Fruit fly (Drosophila melanogaster) whole organism, prepupa: Measurements from ENCODE around the gene CG10555.

ENCODE experiments used
- Blimp-1 ChIP-seq: fragments of 200-800 bp; sonication (Bioruptor generic); optimal IDR thresholded peaks from 3 replicates; lab custom pipeline; 2017; ENCODE audit warnings: missing biosample characterization, missing genetic modification characterization, mild to moderate bottlenecking, moderate library complexity, missing genetic modification reagents
- CG10631 ChIP-seq: fragments of 200-800 bp; sonication (Bioruptor generic); optimal IDR thresholded peaks from 2 replicates; lab custom pipeline; 2016; ENCODE audit warnings: missing biosample characterization, missing genetic modification characterization
- CG10669 ChIP-seq: fragments of 200-800 bp; sonication (Bioruptor generic); optimal IDR thresholded peaks from 3 replicates; lab custom pipeline; 2018; ENCODE audit warnings: missing biosample characterization, mild to moderate bottlenecking, missing genetic modification characterization, moderate library complexity
- CG11762 ChIP-seq: fragments of 200-800 bp; sonication (Bioruptor generic); optimal IDR thresholded peaks from 3 replicates; lab custom pipeline; 2016; ENCODE audit warnings: missing biosample characterization, missing genetic modification characterization; ENCODE audit not compliant: insufficient read depth
- CG3032 ChIP-seq: fragments of 200-800 bp; optimal IDR thresholded peaks from 2 replicates; lab custom pipeline; 2019; ENCODE audit warnings: missing biosample characterization, mild to moderate bottlenecking, missing genetic modification characterization, moderate library complexity
- CG3919 ChIP-seq: fragments of 200-800 bp; sonication (Bioruptor generic); optimal IDR thresholded peaks from 3 replicates; lab custom pipeline; 2016; ENCODE audit warnings: missing biosample characterization, missing genetic modification characterization
- CG6163 ChIP-seq: fragments of 200-800 bp; sonication (Bioruptor generic); IDR thresholded peaks from 3 replicates; pipeline ENCODE4 v1.3.6; 2022; ENCODE audit warnings: missing biosample characterization, missing genetic modification characterization
- CG6276 ChIP-seq: fragments of 200-800 bp; sonication (Bioruptor generic); optimal IDR thresholded peaks from 2 replicates; lab custom pipeline; 2017; ENCODE audit warnings: missing biosample characterization, mild to moderate bottlenecking, missing genetic modification characterization
- CG6792 ChIP-seq: fragments of 200-800 bp; sonication (Bioruptor generic); optimal IDR thresholded peaks from 3 replicates; lab custom pipeline; 2016; ENCODE audit warnings: missing biosample characterization, missing genetic modification characterization
- CG6808 ChIP-seq: fragments of 200-800 bp; sonication (Bioruptor generic); optimal IDR thresholded peaks from 3 replicates; lab custom pipeline; 2017; ENCODE audit warnings: missing biosample characterization, missing genetic modification characterization, mild to moderate bottlenecking, moderate library complexity, missing genetic modification reagents
- CG8119 ChIP-seq: fragments of 200-800 bp; sonication (Bioruptor generic); IDR thresholded peaks from 3 replicates; pipeline ENCODE4 v1.3.6; 2022; ENCODE audit warnings: missing biosample characterization, missing genetic modification characterization
- CG8319 ChIP-seq: fragments of 200-800 bp; sonication (Bioruptor generic); optimal IDR thresholded peaks from 3 replicates; lab custom pipeline; 2016; ENCODE audit warnings: missing biosample characterization, missing genetic modification characterization
- Eip75B ChIP-seq: fragments of 200-800 bp; sonication (Bioruptor generic); optimal IDR thresholded peaks from 3 replicates; lab custom pipeline; 2016; ENCODE audit warnings: missing biosample characterization, missing genetic modification characterization
- Eip78C ChIP-seq: fragments of 200-800 bp; sonication (Bioruptor generic); peaks from one replicate; lab custom pipeline; 2016; ENCODE audit warnings: missing biosample characterization, missing genetic modification characterization
- Ets96B ChIP-seq: fragments of 200-800 bp; optimal IDR thresholded peaks from 2 replicates; lab custom pipeline; 2019; ENCODE audit warnings: missing biosample characterization, mild to moderate bottlenecking, missing genetic modification characterization, moderate library complexity
- Gug ChIP-seq: fragments of 200-800 bp; sonication (Bioruptor generic); IDR thresholded peaks from 2 replicates; pipeline ENCODE4 v1.3.6; 2022; ENCODE audit warnings: missing biosample characterization, missing genetic modification characterization
- Hr38 ChIP-seq: sonication (Bioruptor generic); optimal IDR thresholded peaks from 2 replicates; lab custom pipeline; 2016; ENCODE audit warnings: missing biosample characterization, missing genetic modification characterization
- Lpt ChIP-seq: fragments of 200-800 bp; sonication (Bioruptor generic); optimal IDR thresholded peaks from 3 replicates; lab custom pipeline; 2016; ENCODE audit warnings: missing biosample characterization, missing genetic modification characterization
- Sox14 ChIP-seq: fragments of 200-800 bp; sonication (Bioruptor generic); optimal IDR thresholded peaks from 3 replicates; lab custom pipeline; 2016; ENCODE audit warnings: missing biosample characterization, missing genetic modification characterization
- achi ChIP-seq: fragments of 200-800 bp; sonication (Bioruptor generic); optimal IDR thresholded peaks from 3 replicates; lab custom pipeline; 2016; ENCODE audit warnings: missing biosample characterization, missing genetic modification characterization
- esn ChIP-seq: fragments of 200-800 bp; sonication (Bioruptor generic); optimal IDR thresholded peaks from 2 replicates; lab custom pipeline; 2016; ENCODE audit warnings: missing biosample characterization, mild to moderate bottlenecking, missing genetic modification characterization, moderate library complexity
- fd59A ChIP-seq: fragments of 200-800 bp; sonication (Bioruptor generic); optimal IDR thresholded peaks from 2 replicates; lab custom pipeline; 2017; ENCODE audit warnings: missing biosample characterization, mild to moderate bottlenecking, missing genetic modification characterization, missing genetic modification reagents
- fd85E ChIP-seq: fragments of 200-800 bp; sonication (Bioruptor generic); optimal IDR thresholded peaks from 3 replicates; lab custom pipeline; 2016; ENCODE audit warnings: missing biosample characterization, missing genetic modification characterization
- lz ChIP-seq: fragments of 200-800 bp; sonication (Bioruptor generic); optimal IDR thresholded peaks from 3 replicates; lab custom pipeline; 2016; ENCODE audit warnings: missing biosample characterization, missing genetic modification characterization
- pdm3 ChIP-seq: fragments of 200-800 bp; sonication (Bioruptor generic); optimal IDR thresholded peaks from 3 replicates; lab custom pipeline; 2016; ENCODE audit warnings: missing biosample characterization, missing genetic modification characterization
- salr ChIP-seq, 2 experiments: fragments of 200-800 bp; sonication (Bioruptor generic); optimal IDR thresholded peaks; 3 replicates each; lab custom pipeline; 2016 to 2018; ENCODE audit warnings: missing biosample characterization in 2 of 2, missing genetic modification characterization in 2 of 2, mild to moderate bottlenecking in 1 of 2
- spab ChIP-seq: fragments of 200-800 bp; sonication (Bioruptor generic); optimal IDR thresholded peaks from 2 replicates; lab custom pipeline; 2017; ENCODE audit warnings: missing biosample characterization, mild to moderate bottlenecking, missing genetic modification characterization, missing genetic modification reagents
- topi ChIP-seq: fragments of 200-800 bp; sonication (Bioruptor generic); optimal IDR thresholded peaks from 3 replicates; lab custom pipeline; 2016; ENCODE audit warnings: missing biosample characterization, missing genetic modification characterization
- vri ChIP-seq: fragments of 200-800 bp; sonication (Bioruptor generic); optimal IDR thresholded peaks from 3 replicates; lab custom pipeline; 2016; ENCODE audit warnings: missing biosample characterization, mild to moderate bottlenecking, missing genetic modification characterization

The CG10555 gene

dm6 chrX:8420772-8421448, 22.2 kb downstream of the CG10555 start (continued):
- TF ChIP-seq CG8119 (GFP tag; lab: Robert Waterston, UW), result peak; percentile 82
- TF ChIP-seq Lpt (GFP tag; lab: Kevin White, UChicago), result peak; percentile 50
- no peak for TF ChIP-seq fd59A (GFP tag; lab: Kevin White, UChicago)

dm6 chrX:8421449-8421795, 22.7 kb downstream of the CG10555 start:
- no peak for TF ChIP-seq CG6792 (GFP tag; lab: Kevin White, UChicago)
- no peak for TF ChIP-seq Eip75B
- TF ChIP-seq vri (GFP tag; lab: Kevin White, UChicago), result no peak
- TF ChIP-seq salr (GFP tag; optimal IDR thresholded peaks at IDR 0.05; lab: Kevin White, UChicago), result no peak
- no peak for TF ChIP-seq Hr38
- TF ChIP-seq, all 60 proteins: peak for 0

- peak; percentile 35 for TF ChIP-seq achi (GFP tag; lab: Kevin White, UChicago)
- no peak for TF ChIP-seq topi (GFP tag; lab: Kevin White, UChicago)
These were observed 23.9 kb downstream of the CG10555 start for dm6 chrX:8422643-8423042.

- TF ChIP-seq Eip75B, result no peak
- TF ChIP-seq topi (GFP tag; lab: Kevin White, UChicago), result no peak
- no peak for TF ChIP-seq vri (GFP tag; lab: Kevin White, UChicago)
- no peak for TF ChIP-seq fd85E (GFP tag; lab: Kevin White, UChicago)
- TF ChIP-seq CG8319 (GFP tag; lab: Kevin White, UChicago), result no peak
- TF ChIP-seq Sox14, result no peak
- no peak for TF ChIP-seq spab (GFP tag; lab: Kevin White, UChicago)
- TF ChIP-seq pdm3 (GFP tag; lab: Kevin White, UChicago), result no peak
These were observed 35.0 kb downstream of the CG10555 start, which contains the start of gene CG32712 for dm6 chrX:8433709-8434108. CG32712 (minus strand) TSS chrX:8433809.

- TF ChIP-seq CG6808 (GFP tag; lab: Kevin White, UChicago), result peak; percentile 28
- TF ChIP-seq CG3919 (GFP tag; lab: Kevin White, UChicago), result no peak
- peak; percentile 54 for TF ChIP-seq CG6276
- peak; percentile 80 for TF ChIP-seq Eip78C (GFP tag; lab: Kevin White, UChicago)
- peak; percentile 18; the same call in 1 of the 2 replicates for TF ChIP-seq Gug (GFP tag; lab: Robert Waterston, UW)
- TF ChIP-seq Blimp-1, result peak; percentile 66
- peak; percentile 36 for TF ChIP-seq lz (GFP tag; lab: Kevin White, UChicago)
- TF ChIP-seq Sox14, result peak; percentile 22
- no peak for TF ChIP-seq CG10669 (GFP tag; lab: Kevin White, UChicago)
- TF ChIP-seq esn, result peak; percentile 46
- TF ChIP-seq CG6163 (GFP tag; lab: Robert Waterston, UW), result 0 out of 3 replicates have a peak, but pooled peaks have one; percentile 14
- TF ChIP-seq CG10631, result peak; percentile 23
- TF ChIP-seq CG8119 (GFP tag; lab: Robert Waterston, UW), result 0 out of 3 replicates have a peak, but pooled peaks have one; percentile 27
- peak; percentile 32 for TF ChIP-seq Ets96B (tag; lab: Kevin White, UChicago)
- peak; percentile 33 for TF ChIP-seq achi (GFP tag; lab: Kevin White, UChicago)
- TF ChIP-seq CG3032, result peak; percentile 29
- TF ChIP-seq CG11762 (GFP tag; lab: Kevin White, UChicago), result no peak
- no peak for TF ChIP-seq Lpt (GFP tag; lab: Kevin White, UChicago)
- no peak for TF ChIP-seq CG6792 (GFP tag; lab: Kevin White, UChicago)
These were observed 38.0 kb downstream of the CG10555 start, which contains the start of gene CG1440 for dm6 chrX:8436656-8437284. CG1440 (plus strand) TSS chrX:8437057.
